Fruit fly (Drosophila melanogaster) whole organism, embryonic: ENCODE data around the gene Zip89B.

ENCODE experiments used
- Abd-B ChIP-seq: fragments of 200-800 bp; sonication (Bioruptor generic); optimal IDR thresholded peaks from 2 replicates; lab custom pipeline; 2018; ENCODE audit warnings: missing biosample characterization, mild to moderate bottlenecking, missing genetic modification characterization, moderate library complexity
- Antp ChIP-seq: fragments of 200-800 bp; sonication (Bioruptor generic); optimal IDR thresholded peaks from 3 replicates; lab custom pipeline; 2016; ENCODE audit warnings: missing biosample characterization, missing genetic modification characterization
- Atf-2 ChIP-seq: fragments of 200-800 bp; sonication (Bioruptor generic); optimal IDR thresholded peaks from 2 replicates; lab custom pipeline; 2016; ENCODE audit warnings: missing biosample characterization, missing genetic modification characterization
- CG10274 ChIP-seq: fragments of 200-800 bp; sonication (Bioruptor generic); optimal IDR thresholded peaks from 3 replicates; lab custom pipeline; 2017; ENCODE audit warnings: missing biosample characterization, mild to moderate bottlenecking, missing genetic modification characterization
- CG12299 ChIP-seq: fragments of 200-800 bp; sonication (Bioruptor generic); optimal IDR thresholded peaks from 2 replicates; lab custom pipeline; 2018; ENCODE audit warnings: missing biosample characterization, mild to moderate bottlenecking, missing genetic modification characterization
- CG1233 ChIP-seq: fragments of 200-800 bp; sonication (Bioruptor generic); optimal IDR thresholded peaks from 4 replicates; lab custom pipeline; 2018; ENCODE audit warnings: missing biosample characterization, mild to moderate bottlenecking, missing genetic modification characterization
- CG12744 ChIP-seq: fragments of 200-800 bp; sonication (Bioruptor generic); optimal IDR thresholded peaks from 2 replicates; lab custom pipeline; 2016; ENCODE audit warnings: missing biosample characterization, missing genetic modification characterization
- CG14965 ChIP-seq: fragments of 200-800 bp; sonication (Bioruptor generic); optimal IDR thresholded peaks from 2 replicates; lab custom pipeline; 2016; ENCODE audit warnings: missing biosample characterization, missing genetic modification characterization, borderline replicate concordance
- CG15514 ChIP-seq: fragments of 200-800 bp; sonication (Bioruptor generic); optimal IDR thresholded peaks from 3 replicates; lab custom pipeline; 2017; ENCODE audit warnings: missing biosample characterization, missing genetic modification characterization, mild to moderate bottlenecking, moderate library complexity, missing genetic modification reagents
- CG17829 ChIP-seq: fragments of 200-800 bp; optimal IDR thresholded peaks from 2 replicates; lab custom pipeline; 2019; ENCODE audit warnings: missing biosample characterization, mild to moderate bottlenecking, missing genetic modification characterization, moderate library complexity
- CG17912 ChIP-seq: fragments of 200-800 bp; sonication (Bioruptor generic); optimal IDR thresholded peaks from 2 replicates; lab custom pipeline; 2018; ENCODE audit warnings: missing biosample characterization, mild to moderate bottlenecking, missing genetic modification characterization
- CG18599 ChIP-seq: fragments of 200-800 bp; sonication (Bioruptor generic); optimal IDR thresholded peaks from 3 replicates; lab custom pipeline; 2017; ENCODE audit warnings: missing biosample characterization, missing genetic modification characterization, mild to moderate bottlenecking, moderate library complexity, missing genetic modification reagents
- CG2889 ChIP-seq: fragments of 200-800 bp; sonication (Bioruptor generic); IDR thresholded peaks from 3 replicates; pipeline ENCODE4 v1.3.6; 2022; ENCODE audit warnings: missing biosample characterization, missing genetic modification characterization
- CG31365 ChIP-seq: fragments of 200-800 bp; sonication (Bioruptor generic); optimal IDR thresholded peaks from 2 replicates; lab custom pipeline; 2018; ENCODE audit warnings: missing biosample characterization, mild to moderate bottlenecking, missing genetic modification characterization
- CG31388 ChIP-seq: fragments of 200-800 bp; sonication (Bioruptor generic); optimal IDR thresholded peaks from 2 replicates; lab custom pipeline; 2016; ENCODE audit warnings: missing biosample characterization, missing genetic modification characterization
- CG3838 ChIP-seq: fragments of 200-800 bp; sonication (Bioruptor generic); optimal IDR thresholded peaks from 3 replicates; lab custom pipeline; 2016; ENCODE audit warnings: missing biosample characterization, missing genetic modification characterization
- CG4328 ChIP-seq: fragments of 200-800 bp; sonication (Bioruptor generic); optimal IDR thresholded peaks from 3 replicates; lab custom pipeline; 2017; ENCODE audit warnings: missing biosample characterization, missing genetic modification reagents, missing genetic modification characterization
- CG43689 ChIP-seq: fragments of 200-800 bp; sonication (Bioruptor generic); IDR thresholded peaks from 2 replicates; pipeline ENCODE4 v1.3.6; 2022; ENCODE audit warnings: missing biosample characterization, missing genetic modification characterization
- CG7372 ChIP-seq: fragments of 200-800 bp; sonication (Bioruptor generic); IDR thresholded peaks from 2 replicates; pipeline ENCODE4 v1.3.6; 2022; ENCODE audit warnings: missing biosample characterization, missing genetic modification characterization
- CG8359 ChIP-seq: fragments of 200-800 bp; sonication (Bioruptor generic); optimal IDR thresholded peaks from 2 replicates; lab custom pipeline; 2017; ENCODE audit warnings: missing biosample characterization, mild to moderate bottlenecking, missing genetic modification characterization, borderline replicate concordance
- CG9437 ChIP-seq: fragments of 200-800 bp; sonication (Bioruptor generic); optimal IDR thresholded peaks from 2 replicates; lab custom pipeline; 2018; ENCODE audit warnings: missing biosample characterization, mild to moderate bottlenecking, missing genetic modification characterization
- CG9876 ChIP-seq: fragments of 200-800 bp; sonication (Bioruptor generic); optimal IDR thresholded peaks from 2 replicates; lab custom pipeline; 2016; ENCODE audit warnings: missing biosample characterization, missing genetic modification characterization
- CHES-1-like ChIP-seq: fragments of 200-800 bp; sonication (Bioruptor generic); optimal IDR thresholded peaks from 2 replicates; lab custom pipeline; 2016; ENCODE audit warnings: missing biosample characterization, missing genetic modification characterization
- Deaf1 ChIP-seq: fragments of 200-800 bp; optimal IDR thresholded peaks from 3 replicates; lab custom pipeline; 2019; ENCODE audit warnings: missing biosample characterization, mild to moderate bottlenecking, missing genetic modification characterization, moderate library complexity
- Ets65A ChIP-seq: fragments of 200-800 bp; sonication (Bioruptor generic); peaks from one replicate; lab custom pipeline; 2016; ENCODE audit warnings: missing biosample characterization, missing genetic modification characterization
- HLHmδ ChIP-seq: fragments of 200-800 bp; sonication (Bioruptor generic); optimal IDR thresholded peaks from 2 replicates; lab custom pipeline; 2018; ENCODE audit warnings: missing biosample characterization, mild to moderate bottlenecking, missing genetic modification characterization, moderate library complexity
- Hr78 ChIP-seq, 2 experiments: fragments of 200-800 bp in 1 of 2; fragments of >200 bp in 1 of 2; sonication (Bioruptor generic) in 1 of 2; optimal IDR thresholded peaks; 2 replicates each; lab custom pipeline; 2017 to 2019; ENCODE audit warnings: missing biosample characterization in 2 of 2, missing genetic modification characterization in 2 of 2, mild to moderate bottlenecking in 1 of 2, moderate library complexity in 1 of 2
- Jarid2 ChIP-seq: fragments of 200-800 bp; sonication (Bioruptor generic); optimal IDR thresholded peaks from 3 replicates; lab custom pipeline; 2017; ENCODE audit warnings: mild to moderate bottlenecking, missing biosample characterization, missing genetic modification reagents, missing genetic modification characterization
- Myb ChIP-seq: fragments of 200-800 bp; sonication (Bioruptor generic); optimal IDR thresholded peaks from 2 replicates; lab custom pipeline; 2016; ENCODE audit warnings: missing biosample characterization, missing genetic modification characterization
- Nf-YC ChIP-seq: fragments of 200-800 bp; optimal IDR thresholded peaks from 3 replicates; lab custom pipeline; 2019; ENCODE audit warnings: missing biosample characterization, mild to moderate bottlenecking, missing genetic modification characterization, moderate library complexity
- Sin3A ChIP-seq: fragments of >200 bp; optimal IDR thresholded peaks from 2 replicates; lab custom pipeline; 2018
- Six4 ChIP-seq: fragments of 200-800 bp; sonication (Bioruptor generic); optimal IDR thresholded peaks from 2 replicates; lab custom pipeline; 2016; ENCODE audit warnings: missing biosample characterization, missing genetic modification characterization
- Stat92E ChIP-seq, 3 experiments: fragments of >200 bp in 2 of 3; fragments of 200-800 bp in 1 of 3; sonication (Bioruptor generic) in 1 of 3; optimal IDR thresholded peaks; 2 replicates each; lab custom pipeline; 2017 to 2019; ENCODE audit warnings: missing biosample characterization in 3 of 3, missing genetic modification characterization in 3 of 3, mild to moderate bottlenecking in 1 of 3, moderate library complexity in 1 of 3
- Xbp1 ChIP-seq: fragments of 200-800 bp; sonication (Bioruptor generic); optimal IDR thresholded peaks from 3 replicates; lab custom pipeline; 2016; ENCODE audit warnings: missing biosample characterization, mild to moderate bottlenecking, missing genetic modification characterization
- YL-1 ChIP-seq: fragments of 200-800 bp; sonication (Bioruptor generic); optimal IDR thresholded peaks from 3 replicates; lab custom pipeline; 2017; ENCODE audit warnings: missing biosample characterization, mild to moderate bottlenecking, missing genetic modification characterization
- ara ChIP-seq: fragments of 200-800 bp; sonication (Bioruptor generic); IDR thresholded peaks from 2 replicates; pipeline ENCODE4 v1.3.6; 2022; ENCODE audit warnings: missing biosample characterization, missing genetic modification characterization
- ash1 ChIP-seq: fragments of 200-800 bp; sonication (Bioruptor generic); optimal IDR thresholded peaks from 2 replicates; lab custom pipeline; 2018; ENCODE audit warnings: missing biosample characterization, mild to moderate bottlenecking, missing genetic modification characterization
- esg ChIP-seq: fragments of 200-800 bp; sonication (Bioruptor generic); conservative IDR thresholded peaks from 2 replicates; pipeline ENCODE4 v1.3.6; 2022; ENCODE audit warnings: missing biosample characterization, missing genetic modification characterization
- gcm ChIP-seq: fragments of 200-800 bp; sonication (Bioruptor generic); optimal IDR thresholded peaks from 2 replicates; lab custom pipeline; 2019; ENCODE audit warnings: missing biosample characterization, mild to moderate bottlenecking, missing genetic modification characterization, moderate library complexity
- gsb-n ChIP-seq: fragments of 200-800 bp; sonication (Bioruptor generic); optimal IDR thresholded peaks from 3 replicates; lab custom pipeline; 2018; ENCODE audit warnings: missing biosample characterization, mild to moderate bottlenecking, missing genetic modification characterization
- mirr ChIP-seq: fragments of 200-800 bp; sonication (Bioruptor generic); optimal IDR thresholded peaks from 3 replicates; lab custom pipeline; 2018; ENCODE audit warnings: missing biosample characterization, mild to moderate bottlenecking, missing genetic modification characterization
- pan ChIP-seq, 4 experiments: fragments of >200 bp in 3 of 4; fragments of 200-800 bp in 1 of 4; sonication (Bioruptor generic) in 1 of 4; optimal IDR thresholded peaks in 3 of 4; IDR thresholded peaks in 1 of 4; 2 replicates each; pipeline versions ENCODE4 v1.3.6 to Lab custom; 2017 to 2022; ENCODE audit warnings: missing biosample characterization in 2 of 4, missing genetic modification characterization in 2 of 4, mixed read lengths in 1 of 4
- pb ChIP-seq: fragments of 200-800 bp; sonication (Bioruptor generic); optimal IDR thresholded peaks from 3 replicates; lab custom pipeline; 2016; ENCODE audit warnings: missing biosample characterization, missing genetic modification characterization
- seq ChIP-seq: fragments of 200-800 bp; sonication (Bioruptor generic); IDR thresholded peaks from 2 replicates; pipeline ENCODE4 v1.3.6; 2022; ENCODE audit warnings: missing biosample characterization, missing genetic modification characterization
- sob ChIP-seq: fragments of 200-800 bp; sonication (Bioruptor generic); IDR thresholded peaks from 2 replicates; pipeline ENCODE4 v1.3.6; 2022; ENCODE audit warnings: missing biosample characterization, missing genetic modification characterization
- tio ChIP-seq: fragments of 200-800 bp; sonication (Bioruptor generic); optimal IDR thresholded peaks from 2 replicates; lab custom pipeline; 2017; ENCODE audit warnings: missing biosample characterization, missing genetic modification characterization, inconsistent platforms
- tll ChIP-seq, 2 experiments: fragments of 200-800 bp in 1 of 2; fragments of >200 bp in 1 of 2; sonication (Bioruptor generic) in 1 of 2; optimal IDR thresholded peaks; 2 replicates each; lab custom pipeline; 2017 to 2019; ENCODE audit warnings: missing biosample characterization in 2 of 2, missing genetic modification characterization in 2 of 2, mild to moderate bottlenecking in 1 of 2, moderate library complexity in 1 of 2
- vvl ChIP-seq: fragments of 200-800 bp; sonication (Bioruptor generic); IDR thresholded peaks from 2 replicates; pipeline ENCODE4 v1.3.6; 2022; ENCODE audit warnings: missing biosample characterization, missing genetic modification characterization
- z ChIP-seq: fragments of 200-800 bp; sonication (Bioruptor generic); IDR thresholded peaks from 3 replicates; pipeline ENCODE4 v1.3.6; 2022; ENCODE audit warnings: missing biosample characterization, missing genetic modification characterization

Zip89B gene

DNA sequence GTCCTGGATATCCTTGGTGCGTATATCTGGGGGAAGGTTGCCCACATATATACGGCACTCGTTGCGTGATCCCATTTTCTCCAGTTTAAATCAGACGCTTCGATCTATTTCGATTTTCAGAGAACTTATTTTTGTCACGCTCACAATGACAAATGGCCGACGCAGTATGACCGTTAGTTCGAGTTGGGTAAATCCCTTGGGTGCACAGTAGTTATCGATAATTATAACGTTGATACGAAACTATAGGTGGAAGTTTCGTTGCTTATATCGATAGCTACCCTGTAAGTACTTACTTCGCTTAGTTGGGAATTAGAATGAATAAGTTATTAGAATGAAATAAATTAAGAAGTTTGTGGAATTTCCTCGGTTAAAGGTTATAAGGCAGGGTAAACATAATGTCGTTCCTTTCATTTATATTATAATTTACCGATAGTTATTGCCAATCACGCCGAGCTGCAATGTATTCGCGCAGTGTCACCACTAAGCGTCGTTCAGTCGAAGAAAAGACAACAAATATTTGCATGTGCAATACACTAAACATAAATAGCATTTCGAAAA is 36.3 kb downstream of the Zip89B start, which contains the start of the genes SF2 and pad (continued):
- TF ChIP-seq Abd-B: peak; percentile 84
- TF ChIP-seq tll (GFP tag; optimal IDR thresholded peaks at IDR 0.05; lab: Kevin White, UChicago): peak in 1 of 2 experiments; percentile 84
- peak; percentile 85 for TF ChIP-seq sob
- TF ChIP-seq ash1: no peak
- TF ChIP-seq CHES-1-like: peak; percentile 87
- peak; percentile 18 for TF ChIP-seq mirr
- peak; percentile 57 for TF ChIP-seq CG1233 (GFP tag; lab: Kevin White, UChicago)
- no peak for TF ChIP-seq CG31365 (tag; lab: Kevin White, UChicago)
- TF ChIP-seq CG7372 (GFP tag; lab: Robert Waterston, UW): peak; percentile 80
- peak; percentile 86 for TF ChIP-seq CG17829 (tag; lab: Kevin White, UChicago)
- peak; percentile 96 for TF ChIP-seq Sin3A (lab: Kevin White, UChicago)
- TF ChIP-seq CG12744: peak; percentile 49
- peak; percentile 90 for TF ChIP-seq YL-1 (GFP tag; lab: Kevin White, UChicago)
- no peak for TF ChIP-seq CG14965
- TF ChIP-seq Atf-2 (GFP tag; lab: Kevin White, UChicago): peak; percentile 48
- no peak for TF ChIP-seq pan (optimal IDR thresholded peaks at IDR 0.05; lab: Kevin White, UChicago)
- TF ChIP-seq pan (GFP tag; optimal IDR thresholded peaks at IDR 0.05 in 1 of 2, IDR thresholded peaks at IDR 0.05 in 1 of 2): peak in 1 of 2 experiments; percentile 69
- peak; percentile 44 for TF ChIP-seq tio (GFP tag; lab: Kevin White, UChicago)
- no peak for TF ChIP-seq pb (GFP tag; lab: Kevin White, UChicago)
- TF ChIP-seq CG9876: peak; percentile 61
- peak; percentile 13 for TF ChIP-seq HLHmδ (GFP tag; lab: Kevin White, UChicago)
- TF ChIP-seq Ets65A (GFP tag; lab: Kevin White, UChicago): peak; percentile 96
- TF ChIP-seq CG4328: peak; percentile 74
- TF ChIP-seq CG9437 (GFP tag; lab: Kevin White, UChicago): peak; percentile 67
- peak; percentile 5 for TF ChIP-seq CG17912 (GFP tag; lab: Kevin White, UChicago)
- TF ChIP-seq CG10274 (GFP tag; lab: Kevin White, UChicago): no peak
- peak; percentile 47; the same call in 1 of the 2 replicates for TF ChIP-seq esg (GFP tag; lab: Robert Waterston, UW)
- no peak for TF ChIP-seq CG43689 (GFP tag; lab: Robert Waterston, UW)
- peak; percentile 54 for TF ChIP-seq gcm (GFP tag; lab: Kevin White, UChicago)
- TF ChIP-seq z (GFP tag; lab: Robert Waterston, UW): no peak
- TF ChIP-seq CG3838 (GFP tag; lab: Kevin White, UChicago): peak; percentile 60
- peak; percentile 63 for TF ChIP-seq gsb-n
- TF ChIP-seq Xbp1 (GFP tag; lab: Kevin White, UChicago): peak; percentile 88
- peak; percentile 65 for TF ChIP-seq Antp
- TF ChIP-seq CG15514 (GFP tag; lab: Kevin White, UChicago): peak; percentile 68
- TF ChIP-seq CG18599 (GFP tag; lab: Kevin White, UChicago): peak; percentile 74
- TF ChIP-seq vvl (GFP tag; lab: Robert Waterston, UW): peak; percentile 36; the same call in 1 of the 2 replicates
- peak; percentile 39 for TF ChIP-seq Jarid2 (GFP tag; lab: Kevin White, UChicago)
- TF ChIP-seq Hr78 (GFP tag; optimal IDR thresholded peaks at IDR 0.05; lab: Kevin White, UChicago): no peak
- peak; percentile 58 for TF ChIP-seq ara (GFP tag; lab: Robert Waterston, UW)
- TF ChIP-seq CG8359 (GFP tag; lab: Kevin White, UChicago): no peak
- peak; percentile 53 for TF ChIP-seq Deaf1 (tag; lab: Kevin White, UChicago)
- TF ChIP-seq Stat92E (GFP tag; optimal IDR thresholded peaks at IDR 0.05; lab: Kevin White, UChicago): peak in 1 of 3 experiments; percentile 44
- peak; percentile 56 for TF ChIP-seq Myb (GFP tag; lab: Kevin White, UChicago)
- peak; percentile 46 for TF ChIP-seq CG31388 (GFP tag; lab: Kevin White, UChicago)
- TF ChIP-seq seq (GFP tag; lab: Robert Waterston, UW): no peak
- peak; percentile 38; the same call in 1 of the 3 replicates for TF ChIP-seq CG2889 (GFP tag; lab: Robert Waterston, UW)
- peak; percentile 69 for TF ChIP-seq CG12299 (tag; lab: Kevin White, UChicago)
- peak; percentile 80 for TF ChIP-seq Nf-YC
- peak; percentile 65 for TF ChIP-seq Six4 (GFP tag; lab: Kevin White, UChicago)
